Worm (Caenorhabditis elegans): Measurements from ENCODE around the gene semo-1.

Gene semo-1

ce11 chrIV:14050442-14050841 is 558 bp upstream of the semo-1 start:
- no peak for TF ChIP-seq ceh-19 (GFP tag; optimal IDR thresholded peaks at IDR 0.05)
- TF ChIP-seq sdc-2 (tag; optimal IDR thresholded peaks at IDR 0.05), result no peak
- no peak for TF ChIP-seq unc-42 (tag; optimal IDR thresholded peaks at IDR 0.05)
- TF ChIP-seq hlh-30 (tag; optimal IDR thresholded peaks at IDR 0.05; ENCODE audit: insufficient read depth), result no peak
- TF ChIP-seq elt-2 (tag; optimal IDR thresholded peaks at IDR 0.05), result peak; percentile 77
- TF ChIP-seq eyg-1 (tag; optimal IDR thresholded peaks at IDR 0.05), result no peak

ce11 chrIV:14060612-14061011 is 9.6 kb downstream of the semo-1 start, which contains the start of gene Y37A1B.4:
Gene Y37A1B.4 (minus strand): TSS chrIV:14060712.
- TF ChIP-seq ceh-34 (tag; optimal IDR thresholded peaks at IDR 0.05) (no peak), unc-42 (tag; optimal IDR thresholded peaks at IDR 0.05) (no peak), mec-3 (tag; optimal IDR thresholded peaks at IDR 0.05; ENCODE audit: borderline replicate concordance) (no peak), gmeb-2 (tag; optimal IDR thresholded peaks at IDR 0.05) (no peak), ama-1 (optimal IDR thresholded peaks at IDR 0.05) (no peak), fax-1 (tag; optimal IDR thresholded peaks at IDR 0.05) (no peak), nfya-1 (tag; optimal IDR thresholded peaks at IDR 0.05) (no peak), ceh-22 (tag; optimal IDR thresholded peaks at IDR 0.05) (no peak), hlh-6 (tag; optimal IDR thresholded peaks at IDR 0.05) (no peak), C38D4.7 (GFP tag; optimal IDR thresholded peaks at IDR 0.05) (no peak), F13H6.1 (tag; optimal IDR thresholded peaks at IDR 0.05) (no peak), pha-2 (tag; optimal IDR thresholded peaks at IDR 0.05) (no peak), ets-4 (tag; optimal IDR thresholded peaks at IDR 0.05) (no peak)

- TF ChIP-seq lim-6 (tag; optimal IDR thresholded peaks at IDR 0.05) (no peak), dmd-4 (tag; optimal IDR thresholded peaks at IDR 0.05; ENCODE audit: borderline replicate concordance) (no peak), ceh-9 (tag; optimal IDR thresholded peaks at IDR 0.05) (no peak), pqm-1 (tag; optimal IDR thresholded peaks at IDR 0.05) (no peak), che-1 (tag; optimal IDR thresholded peaks at IDR 0.05) (no peak), ceh-45 (GFP tag; IDR thresholded peaks at IDR 0.05) (no peak), ztf-16 (tag; optimal IDR thresholded peaks at IDR 0.05) (no peak), ceh-2 (tag; optimal IDR thresholded peaks at IDR 0.05) (no peak), ttx-3 (tag; optimal IDR thresholded peaks at IDR 0.05) (no peak)
These were observed 15.4 kb downstream of the semo-1 start for ce11 chrIV:14066403-14066802.

ce11 chrIV:14069760-14070159 is 18.8 kb downstream of the semo-1 start, which contains the start of gene lst-4:
Gene lst-4 (minus strand): TSS chrIV:14069860.
- TF ChIP-seq ceh-34 (tag; optimal IDR thresholded peaks at IDR 0.05) (peak; percentile 14), ref-2 (tag; optimal IDR thresholded peaks at IDR 0.05) (no peak)

- TF ChIP-seq unc-3 (GFP tag; conservative IDR thresholded peaks at IDR 0.05), result no peak
- TF ChIP-seq unc-3 (tag; optimal IDR thresholded peaks at IDR 0.05), result no peak
- TF ChIP-seq ceh-14 (tag; optimal IDR thresholded peaks at IDR 0.05), result peak; percentile 4
These were observed 19.4 kb downstream of the semo-1 start for ce11 chrIV:14070185-14070991.

ce11 chrIV:14070992-14071289 is 19.9 kb downstream of the semo-1 start:
- TF ChIP-seq pha-2 (tag; optimal IDR thresholded peaks at IDR 0.05) (no peak), dmd-4 (tag; optimal IDR thresholded peaks at IDR 0.05; ENCODE audit: borderline replicate concordance) (no peak), ceh-31 (tag; optimal IDR thresholded peaks at IDR 0.05) (peak; percentile 45), ceh-2 (tag; optimal IDR thresholded peaks at IDR 0.05) (no peak), ceh-22 (tag; optimal IDR thresholded peaks at IDR 0.05) (no peak), sox-4 (tag; optimal IDR thresholded peaks at IDR 0.05) (no peak), hlh-8 (tag; optimal IDR thresholded peaks at IDR 0.05) (no peak), tbx-2 (tag; optimal IDR thresholded peaks at IDR 0.05) (peak; percentile 38), T23F11.4 (GFP tag; optimal IDR thresholded peaks at IDR 0.05) (no peak), nfya-1 (tag; optimal IDR thresholded peaks at IDR 0.05) (peak; percentile 87), ama-1 (optimal IDR thresholded peaks at IDR 0.05) (peak; percentile 57), pha-4 (tag; optimal IDR thresholded peaks at IDR 0.05) (no peak), ref-2 (tag; optimal IDR thresholded peaks at IDR 0.05) (peak; percentile 11), Y22D7AL.16 (tag; optimal IDR thresholded peaks at IDR 0.05) (no peak), C38D4.7 (GFP tag; optimal IDR thresholded peaks at IDR 0.05) (no peak), F13H6.1 (tag; optimal IDR thresholded peaks at IDR 0.05) (no peak), dve-1 (tag; optimal IDR thresholded peaks at IDR 0.05) (no peak), pax-1 (tag; optimal IDR thresholded peaks at IDR 0.05) (peak; percentile 63), pros-1 (tag; optimal IDR thresholded peaks at IDR 0.05) (peak; percentile 30), hlh-30 (tag; optimal IDR thresholded peaks at IDR 0.05; ENCODE audit: insufficient read depth) (no peak), ceh-14 (tag; optimal IDR thresholded peaks at IDR 0.05) (no peak), syd-9 (tag; optimal IDR thresholded peaks at IDR 0.05) (no peak)
